Worm (Caenorhabditis elegans): ENCODE results near the gene PDB1.1.

The PDB1.1 gene

DNA sequence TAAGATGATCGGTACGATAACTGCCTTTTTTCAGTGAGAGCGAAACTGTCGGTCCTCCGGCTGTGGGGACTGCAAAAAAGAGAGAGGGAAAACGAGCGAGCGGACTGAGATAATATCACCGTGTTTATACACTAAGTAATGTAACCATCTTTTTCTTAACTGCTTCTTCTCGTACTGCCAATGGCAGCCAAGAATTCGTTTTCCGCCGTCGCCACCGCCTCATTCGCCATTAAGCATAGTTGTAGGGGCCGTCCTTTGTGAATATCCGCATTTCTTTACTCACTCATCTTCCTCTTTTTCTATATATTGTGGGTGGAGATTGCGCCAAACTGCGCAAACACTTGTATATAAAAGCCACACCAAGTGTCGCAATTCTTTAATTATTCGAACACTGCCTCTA is 12.4 kb downstream of the PDB1.1 start, which contains the start of gene col-174:
col-174 (plus strand) TSS at position 301 of the 400 bp plus-strand sequence.
- TF ChIP-seq flt-1 (GFP tag; IDR thresholded peaks at IDR 0.05) (no peak), ama-1 (optimal IDR thresholded peaks at IDR 0.05) (no peak), pes-1 (GFP tag; IDR thresholded peaks at IDR 0.05) (no peak), ceh-13 (GFP tag; optimal IDR thresholded peaks at IDR 0.05) (no peak), hnd-1 (tag; optimal IDR thresholded peaks at IDR 0.05) (no peak)

DNA sequence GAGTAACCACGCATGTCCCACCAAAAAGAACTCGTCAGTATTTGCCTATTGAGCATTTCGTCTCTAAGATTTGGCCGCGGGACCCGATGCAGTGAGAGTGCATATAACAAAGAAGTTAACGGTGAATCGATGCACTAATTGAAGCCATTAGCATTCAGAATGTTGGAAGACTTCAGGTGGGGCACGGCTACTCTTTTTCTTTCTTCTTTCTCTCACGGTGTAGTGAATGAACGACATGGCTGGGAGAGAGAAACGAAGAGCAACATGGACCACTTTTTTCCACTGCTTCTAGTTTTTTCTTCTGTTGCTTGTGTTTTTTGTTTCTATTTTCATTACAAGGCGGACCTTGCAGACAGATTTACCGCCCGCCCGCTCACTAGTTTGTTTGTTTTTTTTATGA is 17.8 kb downstream of the PDB1.1 start:
- TF ChIP-seq sea-1 (GFP tag; conservative IDR thresholded peaks at IDR 0.05) (no peak), ama-1 (optimal IDR thresholded peaks at IDR 0.05) (no peak), B0310.2 (tag; optimal IDR thresholded peaks at IDR 0.05) (no peak), hmg-4 (GFP tag; optimal IDR thresholded peaks at IDR 0.05) (no peak), F13C5.2 (tag; optimal IDR thresholded peaks at IDR 0.05) (no peak), flt-1 (GFP tag; IDR thresholded peaks at IDR 0.05) (no peak), tbx-37 (GFP tag; conservative IDR thresholded peaks at IDR 0.05) (no peak), scrt-1 (GFP tag; IDR thresholded peaks at IDR 0.05) (no peak), hnd-1 (tag; optimal IDR thresholded peaks at IDR 0.05) (no peak), ets-7 (tag; optimal IDR thresholded peaks at IDR 0.05) (no peak)

DNA sequence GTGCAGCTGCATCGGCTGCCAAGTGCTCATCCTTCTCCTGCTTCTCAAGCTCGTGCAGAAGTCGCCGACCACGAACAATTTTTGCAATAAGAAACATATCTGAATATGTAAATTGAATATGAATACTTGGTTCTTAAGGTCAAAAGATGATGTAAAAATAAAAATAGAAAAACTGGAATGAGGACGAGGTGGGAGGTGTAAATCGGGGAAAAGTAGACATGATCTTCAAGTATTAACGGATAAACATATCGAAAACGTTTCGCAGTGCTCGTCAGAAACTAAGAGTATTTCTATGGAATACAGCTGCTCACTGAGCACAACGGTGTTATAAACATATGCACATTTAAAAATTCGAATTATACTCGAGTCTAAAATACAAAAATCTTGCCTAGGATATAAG is 18.9 kb downstream of the PDB1.1 start, which contains the start of gene glb-16:
glb-16 (minus strand) TSS at position 101 of the 400 bp plus-strand sequence.
- TF ChIP-seq sea-1 (GFP tag; conservative IDR thresholded peaks at IDR 0.05) (no peak), aly-1 (tag; optimal IDR thresholded peaks at IDR 0.05) (no peak), F13C5.2 (tag; optimal IDR thresholded peaks at IDR 0.05) (no peak), ama-1 (optimal IDR thresholded peaks at IDR 0.05) (no peak), ceh-36 (tag; optimal IDR thresholded peaks at IDR 0.05) (no peak), hmbx-1 (tag; optimal IDR thresholded peaks at IDR 0.05) (no peak), hnd-1 (tag; optimal IDR thresholded peaks at IDR 0.05) (no peak), B0310.2 (tag; optimal IDR thresholded peaks at IDR 0.05) (no peak), scrt-1 (GFP tag; IDR thresholded peaks at IDR 0.05) (no peak), ets-7 (tag; optimal IDR thresholded peaks at IDR 0.05) (no peak), hmg-4 (GFP tag; optimal IDR thresholded peaks at IDR 0.05) (no peak), tbx-37 (GFP tag; conservative IDR thresholded peaks at IDR 0.05) (no peak), tra-4 (tag; optimal IDR thresholded peaks at IDR 0.05) (no peak), ceh-13 (GFP tag; optimal IDR thresholded peaks at IDR 0.05) (no peak), pes-1 (GFP tag; IDR thresholded peaks at IDR 0.05) (no peak), tbx-11 (GFP tag; IDR thresholded peaks at IDR 0.05) (no peak), flt-1 (GFP tag; IDR thresholded peaks at IDR 0.05) (no peak)

DNA sequence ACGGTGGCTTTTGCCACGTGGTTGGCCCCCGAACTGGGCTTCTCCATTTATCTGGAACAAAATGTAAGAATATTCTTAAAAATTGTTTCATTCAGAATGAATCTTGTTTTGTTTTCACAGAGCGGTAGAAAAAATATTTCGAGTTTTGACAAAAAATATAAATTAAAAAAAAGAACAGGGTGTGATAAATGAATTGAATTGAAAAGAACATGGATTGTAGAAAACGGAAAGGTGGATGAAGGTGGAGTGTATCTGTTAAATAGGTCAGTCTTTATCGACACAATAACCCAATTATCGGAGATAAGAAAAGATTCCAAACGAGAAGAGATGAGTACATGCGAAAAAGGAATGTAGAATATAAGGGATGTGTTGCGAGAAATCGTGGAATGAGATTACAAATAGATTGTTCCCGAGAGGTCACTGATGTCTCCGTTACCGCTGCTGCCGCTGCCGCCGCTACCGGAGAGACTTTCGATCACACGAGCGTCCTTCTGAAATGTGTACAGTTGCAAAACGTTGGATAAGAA is 21.1 kb downstream of the PDB1.1 start, which contains the start of gene dpy-7:
dpy-7 (minus strand) TSS at position 51 of the 527 bp plus-strand sequence.
- TF ChIP-seq tbx-37 (GFP tag; conservative IDR thresholded peaks at IDR 0.05) (no peak), tra-4 (tag; optimal IDR thresholded peaks at IDR 0.05) (no peak), aly-1 (tag; optimal IDR thresholded peaks at IDR 0.05) (no peak), tbx-11 (GFP tag; IDR thresholded peaks at IDR 0.05) (no peak), hnd-1 (tag; optimal IDR thresholded peaks at IDR 0.05) (no peak), sea-1 (GFP tag; conservative IDR thresholded peaks at IDR 0.05) (no peak), F13C5.2 (tag; optimal IDR thresholded peaks at IDR 0.05) (no peak), ceh-36 (tag; optimal IDR thresholded peaks at IDR 0.05) (no peak), hmg-4 (GFP tag; optimal IDR thresholded peaks at IDR 0.05) (no peak)

DNA sequence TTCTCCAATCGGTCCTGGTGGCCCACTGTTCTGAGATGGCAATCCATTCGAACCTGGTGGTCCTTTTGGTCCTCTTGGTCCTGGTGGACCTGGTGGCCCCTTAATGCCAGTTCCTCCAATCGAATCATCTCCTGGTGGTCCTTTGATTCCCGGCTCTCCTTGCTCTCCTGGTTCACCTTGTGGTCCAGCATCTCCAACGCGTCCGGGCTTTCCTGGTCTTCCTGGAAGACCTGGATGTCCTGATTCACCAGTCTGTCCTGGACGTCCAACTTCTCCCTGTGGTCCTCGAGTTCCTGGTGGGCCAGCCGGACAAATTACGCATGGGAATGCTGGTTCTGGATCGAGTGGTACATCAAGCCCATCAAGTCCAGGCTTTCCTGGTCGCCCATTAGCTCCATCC is 22.0 kb downstream of the PDB1.1 start:
- no peak for TF ChIP-seq tbx-11 (GFP tag; IDR thresholded peaks at IDR 0.05)
- no peak for TF ChIP-seq F13C5.2 (tag; optimal IDR thresholded peaks at IDR 0.05)
- TF ChIP-seq ets-7 (tag; optimal IDR thresholded peaks at IDR 0.05): no peak
- no peak for TF ChIP-seq ceh-13 (GFP tag; optimal IDR thresholded peaks at IDR 0.05)
- TF ChIP-seq ama-1 (optimal IDR thresholded peaks at IDR 0.05): no peak
- TF ChIP-seq ceh-36 (tag; optimal IDR thresholded peaks at IDR 0.05): no peak
- TF ChIP-seq scrt-1 (GFP tag; IDR thresholded peaks at IDR 0.05): no peak
- no peak for TF ChIP-seq hnd-1 (tag; optimal IDR thresholded peaks at IDR 0.05)
- TF ChIP-seq hmbx-1 (tag; optimal IDR thresholded peaks at IDR 0.05): no peak
- TF ChIP-seq pes-1 (GFP tag; IDR thresholded peaks at IDR 0.05): no peak
- TF ChIP-seq flt-1 (GFP tag; IDR thresholded peaks at IDR 0.05): no peak
- TF ChIP-seq B0310.2 (tag; optimal IDR thresholded peaks at IDR 0.05): no peak
- no peak for TF ChIP-seq sea-1 (GFP tag; conservative IDR thresholded peaks at IDR 0.05)

- TF ChIP-seq sea-1 (GFP tag; conservative IDR thresholded peaks at IDR 0.05) (no peak), tbx-37 (GFP tag; conservative IDR thresholded peaks at IDR 0.05) (no peak)
Observed at ce11 chrX:7534454-7534853, 24.4 kb downstream of the PDB1.1 start.

DNA sequence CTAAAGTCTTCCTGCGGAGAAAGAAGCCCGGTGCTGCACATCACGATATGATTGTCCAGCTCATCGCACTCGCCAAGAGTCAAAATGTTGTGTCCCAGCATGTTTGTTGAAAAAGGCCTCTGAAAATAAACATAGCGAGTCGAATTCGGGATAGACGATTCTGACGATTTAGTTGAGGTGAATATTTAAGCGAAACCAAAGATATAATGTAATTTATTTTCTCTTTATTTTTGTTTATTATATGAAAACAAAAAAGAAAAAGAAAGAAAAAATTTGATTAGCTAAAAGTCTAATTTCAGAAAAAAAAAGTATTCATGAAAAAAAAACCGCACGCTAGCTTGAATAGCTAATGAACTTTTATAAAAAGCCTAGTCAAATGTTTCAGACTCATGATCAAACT is 26.3 kb downstream of the PDB1.1 start, which contains the start of gene ceh-14:
ceh-14 (minus strand) TSS at position 101 of the 400 bp plus-strand sequence.
- TF ChIP-seq pes-1 (GFP tag; IDR thresholded peaks at IDR 0.05) (no peak), hmg-4 (GFP tag; optimal IDR thresholded peaks at IDR 0.05) (no peak), hmbx-1 (tag; optimal IDR thresholded peaks at IDR 0.05) (no peak), ama-1 (optimal IDR thresholded peaks at IDR 0.05) (no peak), tra-4 (tag; optimal IDR thresholded peaks at IDR 0.05) (no peak), ceh-13 (GFP tag; optimal IDR thresholded peaks at IDR 0.05) (no peak), F13C5.2 (tag; optimal IDR thresholded peaks at IDR 0.05) (no peak), ceh-36 (tag; optimal IDR thresholded peaks at IDR 0.05) (no peak), scrt-1 (GFP tag; IDR thresholded peaks at IDR 0.05) (no peak), ets-7 (tag; optimal IDR thresholded peaks at IDR 0.05) (no peak), aly-1 (tag; optimal IDR thresholded peaks at IDR 0.05) (no peak), tbx-37 (GFP tag; conservative IDR thresholded peaks at IDR 0.05) (no peak), hnd-1 (tag; optimal IDR thresholded peaks at IDR 0.05) (no peak), B0310.2 (tag; optimal IDR thresholded peaks at IDR 0.05) (no peak)

DNA sequence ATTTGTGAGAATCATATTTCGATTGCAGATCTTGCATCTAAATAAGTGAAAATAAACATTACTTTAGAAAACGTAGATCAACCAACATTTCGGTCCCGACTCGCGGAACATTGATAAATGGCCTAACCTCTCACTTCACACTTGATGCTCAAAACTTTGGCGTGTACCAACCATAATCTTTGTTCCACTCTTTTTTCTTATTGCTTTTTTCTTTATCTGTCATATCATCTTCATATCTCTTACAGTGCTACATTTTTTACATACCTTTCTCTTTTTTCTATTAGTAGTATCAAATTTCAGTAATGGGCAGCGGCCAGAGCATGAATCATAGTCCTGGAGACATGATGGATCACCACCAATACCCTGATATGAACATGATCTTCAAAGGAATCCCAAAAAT is 33.6 kb downstream of the PDB1.1 start, which contains the start of gene F46C8.3:
F46C8.3 (plus strand) TSS at position 301 of the 400 bp plus-strand sequence.
- no peak for TF ChIP-seq ceh-13 (GFP tag; optimal IDR thresholded peaks at IDR 0.05)
- no peak for TF ChIP-seq pes-1 (GFP tag; IDR thresholded peaks at IDR 0.05)
- no peak for TF ChIP-seq hnd-1 (tag; optimal IDR thresholded peaks at IDR 0.05)
- no peak for TF ChIP-seq tra-4 (tag; optimal IDR thresholded peaks at IDR 0.05)
- TF ChIP-seq ets-7 (tag; optimal IDR thresholded peaks at IDR 0.05): no peak
- TF ChIP-seq F13C5.2 (tag; optimal IDR thresholded peaks at IDR 0.05): no peak
- TF ChIP-seq tbx-37 (GFP tag; conservative IDR thresholded peaks at IDR 0.05): no peak

Measured in whole organism, early embryonic.